Worm (Caenorhabditis elegans): Measurements from ENCODE around the gene col-84.

Gene col-84

DNA sequence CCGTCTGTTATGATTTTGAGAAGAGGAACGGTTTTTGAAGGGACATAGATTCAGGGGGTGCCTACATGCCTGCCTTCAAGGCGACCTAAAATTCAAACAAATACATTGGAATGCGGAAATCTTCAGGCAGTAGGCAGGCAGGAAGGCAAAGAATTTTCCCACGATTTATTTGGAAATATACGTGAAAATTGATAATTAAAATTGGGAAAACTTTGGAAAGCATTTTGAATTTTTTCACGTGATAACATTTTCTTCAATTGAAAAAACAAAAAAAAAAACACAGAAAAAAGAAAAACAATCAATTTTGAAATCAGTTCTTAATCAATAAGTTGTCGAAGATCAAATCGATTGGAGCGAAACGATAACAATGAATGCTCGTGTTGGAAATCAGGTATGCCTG lies 37.9 kb downstream of the col-84 start, which contains the start of gene ZK930.4:
ZK930.4 (plus strand) TSS at position 301 of the 400 bp plus-strand sequence.
- TF ChIP-seq D2030.7 (GFP tag; IDR thresholded peaks at IDR 0.05) (no peak), dpl-1 (GFP tag; optimal IDR thresholded peaks at IDR 0.05) (no peak), lin-54 (GFP tag; optimal IDR thresholded peaks at IDR 0.05) (no peak), lsy-27 (tag; optimal IDR thresholded peaks at IDR 0.05; ENCODE audit: borderline replicate concordance, insufficient read depth) (no peak), ztf-22 (GFP tag; optimal IDR thresholded peaks at IDR 0.05) (no peak), C06A6.2 (GFP tag; conservative IDR thresholded peaks at IDR 0.05) (no peak), attf-5 (GFP tag; optimal IDR thresholded peaks at IDR 0.05) (no peak), repo-1 (tag; optimal IDR thresholded peaks at IDR 0.05) (no peak), egl-44 (GFP tag; IDR thresholded peaks at IDR 0.05) (no peak), snpc-1.1 (tag; optimal IDR thresholded peaks at IDR 0.05; ENCODE audit: insufficient read depth) (no peak), rcor-1 (GFP tag; IDR thresholded peaks at IDR 0.05) (no peak)

ce11 chrII:11910569-11910968 lies 42.2 kb downstream of the col-84 start:
- peak; percentile 61 for TF ChIP-seq nfyb-1 (GFP tag; IDR thresholded peaks at IDR 0.05)
- TF ChIP-seq him-1 (tag; optimal IDR thresholded peaks at IDR 0.05) = no peak

DNA sequence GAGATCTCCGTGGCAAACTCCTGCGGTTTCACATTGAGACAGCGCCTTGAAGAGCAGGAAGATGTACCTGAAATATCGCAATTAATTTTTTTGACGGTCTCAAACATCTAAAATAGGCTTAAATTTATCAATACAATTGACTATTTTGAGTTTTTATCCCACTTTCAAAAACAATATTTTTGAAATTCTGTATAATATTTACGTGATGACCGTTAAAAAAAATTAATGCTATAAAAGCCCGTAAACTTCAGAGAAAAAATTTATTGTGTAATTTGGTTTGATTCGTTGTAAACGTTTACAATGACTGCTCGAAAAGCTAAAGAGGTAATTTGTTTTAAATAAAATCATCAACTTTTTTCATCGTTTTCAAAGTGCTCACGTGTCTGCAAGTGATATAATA lies 46.0 kb downstream of the col-84 start, which contains the start of gene ZK930.7:
ZK930.7 (plus strand) TSS at position 301 of the 400 bp plus-strand sequence.
- TF ChIP-seq ztf-25 (GFP tag; IDR thresholded peaks at IDR 0.05) (no peak), mel-28 (tag; optimal IDR thresholded peaks at IDR 0.05; ENCODE audit: borderline replicate concordance) (no peak)

ce11 chrII:11915770-11916554 lies 47.6 kb downstream of the col-84 start, which contains the start of the genes vps-15 and hmg-12:
Gene vps-15 (minus strand): TSS chrII:11915852.
Gene hmg-12 (plus strand): TSS chrII:11916513.
- TF ChIP-seq hmg-1.2 (GFP tag; IDR thresholded peaks at IDR 0.05) (peak; percentile 95), snpc-3.4 (tag; optimal IDR thresholded peaks at IDR 0.05) (peak; percentile 20), efl-1 (GFP tag; optimal IDR thresholded peaks at IDR 0.05) (peak; percentile 19), lsl-1 (GFP tag; optimal IDR thresholded peaks at IDR 0.05) (peak; percentile 82), F23B12.7 (tag; optimal IDR thresholded peaks at IDR 0.05; ENCODE audit: insufficient read depth) (no peak), F49E8.2 (tag; optimal IDR thresholded peaks at IDR 0.05; ENCODE audit: insufficient read depth) (peak; percentile 60), xnd-1 (tag; optimal IDR thresholded peaks at IDR 0.05) (peak; percentile 26), lin-54 (GFP tag; optimal IDR thresholded peaks at IDR 0.05) (peak; percentile 40), F55B11.4 (tag; optimal IDR thresholded peaks at IDR 0.05; ENCODE audit: borderline replicate concordance, insufficient read depth) (no peak), hmg-20 (GFP tag; IDR thresholded peaks at IDR 0.05) (no peak), lin-26 (GFP tag; IDR thresholded peaks at IDR 0.05) (no peak), madf-6 (GFP tag; IDR thresholded peaks at IDR 0.05) (peak; percentile 67), ztf-18 (tag; optimal IDR thresholded peaks at IDR 0.05) (no peak), ceh-58 (GFP tag; IDR thresholded peaks at IDR 0.05) (no peak), D2030.7 (GFP tag; IDR thresholded peaks at IDR 0.05) (peak; percentile 17; the same call in 1 of the 2 replicates), ceh-79 (tag; optimal IDR thresholded peaks at IDR 0.05) (no peak), Y53G8AR.9 (GFP tag; conservative IDR thresholded peaks at IDR 0.05) (no peak), snpc-1.3 (tag; optimal IDR thresholded peaks at IDR 0.05; ENCODE audit: insufficient read depth) (peak; percentile 45), lir-1 (GFP tag; conservative IDR thresholded peaks at IDR 0.05) (no peak), F33H1.4 (GFP tag; IDR thresholded peaks at IDR 0.05) (peak; percentile 58), nhr-120 (GFP tag; IDR thresholded peaks at IDR 0.05) (no peak), dpl-1 (GFP tag; optimal IDR thresholded peaks at IDR 0.05) (peak; percentile 37), nhr-90 (tag; optimal IDR thresholded peaks at IDR 0.05) (no peak), F57C9.4 (tag; optimal IDR thresholded peaks at IDR 0.05) (no peak), lin-35 (GFP tag; optimal IDR thresholded peaks at IDR 0.05) (no peak), let-526 (GFP tag; IDR thresholded peaks at IDR 0.05) (no peak)
